Worm (Caenorhabditis elegans): ENCODE results near the gene eef-1B.1.

eef-1B.1 gene

ce11 chrIII:8013582-8013981, 40.4 kb upstream of the eef-1B.1 start:
- TF ChIP-seq ceh-6 (GFP tag; optimal IDR thresholded peaks at IDR 0.05): no peak
- TF ChIP-seq ceh-9 (tag; optimal IDR thresholded peaks at IDR 0.05): no peak
- no peak for TF ChIP-seq ceh-18 (tag; optimal IDR thresholded peaks at IDR 0.05)
- TF ChIP-seq hlh-30 (tag; optimal IDR thresholded peaks at IDR 0.05; ENCODE audit: insufficient read depth): no peak
- no peak for TF ChIP-seq rnt-1 (tag; optimal IDR thresholded peaks at IDR 0.05)
- TF ChIP-seq sox-2 (GFP tag; IDR thresholded peaks at IDR 0.05): no peak
- TF ChIP-seq hlh-8 (tag; optimal IDR thresholded peaks at IDR 0.05): no peak
- no peak for TF ChIP-seq hlh-15 (tag; optimal IDR thresholded peaks at IDR 0.05)
- TF ChIP-seq nfya-1 (tag; optimal IDR thresholded peaks at IDR 0.05): no peak
- no peak for TF ChIP-seq ceh-22 (tag; optimal IDR thresholded peaks at IDR 0.05)
- TF ChIP-seq odd-2 (tag; optimal IDR thresholded peaks at IDR 0.05): no peak
- no peak for TF ChIP-seq hlh-6 (tag; optimal IDR thresholded peaks at IDR 0.05)
- no peak for TF ChIP-seq K02D7.2 (tag; optimal IDR thresholded peaks at IDR 0.05)
- TF ChIP-seq fkh-10 (GFP tag; optimal IDR thresholded peaks at IDR 0.05): no peak
- no peak for TF ChIP-seq unc-3 (GFP tag; conservative IDR thresholded peaks at IDR 0.05)
- TF ChIP-seq unc-3 (tag; optimal IDR thresholded peaks at IDR 0.05): no peak

DNA sequence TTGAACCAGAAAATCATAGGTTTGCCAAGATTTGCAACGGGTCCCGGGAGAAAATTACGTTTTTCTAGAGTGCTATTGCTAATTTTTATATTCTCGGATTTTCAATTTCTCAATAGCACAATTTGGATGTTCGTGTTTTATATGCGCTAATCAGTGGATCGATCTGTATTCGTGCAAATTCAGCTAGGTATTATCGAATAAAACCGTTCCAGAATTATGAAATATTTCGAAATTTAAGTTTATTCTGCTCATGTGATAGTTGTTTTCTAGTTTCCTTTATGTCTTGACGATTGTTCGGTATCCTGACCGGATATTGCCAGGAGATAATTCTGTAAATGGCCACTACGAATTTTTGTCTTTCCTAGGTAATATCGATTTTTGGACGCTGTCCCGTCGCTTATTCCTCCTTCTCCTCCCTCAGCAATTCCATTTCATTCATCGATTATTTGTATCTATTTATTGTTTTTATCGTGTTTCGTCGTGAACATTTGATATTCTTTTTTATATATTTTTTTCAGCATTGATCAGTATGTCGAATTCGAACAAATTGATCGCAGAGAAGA, 37.2 kb upstream of the eef-1B.1 start, which contains the start of gene cit-1.2:
Gene cit-1.2 (plus strand): TSS at position 513 of the 563 bp plus-strand sequence.
- TF ChIP-seq ceh-45 (GFP tag; IDR thresholded peaks at IDR 0.05): no peak
- TF ChIP-seq eyg-1 (tag; optimal IDR thresholded peaks at IDR 0.05): no peak
- peak; percentile 11 for TF ChIP-seq ceh-48 (tag; optimal IDR thresholded peaks at IDR 0.05)
- no peak for TF ChIP-seq dmd-4 (tag; optimal IDR thresholded peaks at IDR 0.05; ENCODE audit: borderline replicate concordance)
- TF ChIP-seq ceh-34 (tag; optimal IDR thresholded peaks at IDR 0.05): no peak
- no peak for TF ChIP-seq pha-2 (tag; optimal IDR thresholded peaks at IDR 0.05)
- no peak for TF ChIP-seq pha-4 (tag; optimal IDR thresholded peaks at IDR 0.05)
- no peak for TF ChIP-seq ceh-6 (GFP tag; optimal IDR thresholded peaks at IDR 0.05)
- no peak for TF ChIP-seq fkh-6 (tag; optimal IDR thresholded peaks at IDR 0.05)

DNA sequence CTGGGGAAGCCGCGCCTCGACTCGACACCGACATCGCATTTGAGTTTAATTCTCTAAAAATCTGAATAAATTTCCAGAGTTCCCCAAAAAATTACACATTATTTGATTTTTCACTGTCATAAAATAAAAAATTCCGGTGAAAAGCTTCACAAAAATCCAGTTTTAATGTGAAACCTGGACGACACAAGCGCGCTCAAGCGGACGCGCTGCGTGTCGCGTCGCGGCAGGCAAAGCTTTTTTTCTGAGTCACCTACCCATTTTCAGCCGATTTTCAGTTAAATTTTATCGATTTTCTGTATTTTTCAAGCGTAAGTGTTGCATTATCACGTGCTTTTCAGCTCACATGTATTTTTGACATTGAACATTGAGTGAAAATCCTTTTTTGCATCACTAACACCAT, 36.6 kb upstream of the eef-1B.1 start, which contains the start of gene cit-1.1:
Gene cit-1.1 (minus strand): TSS at position 53 of the 400 bp plus-strand sequence.
- TF ChIP-seq fkh-6 (tag; optimal IDR thresholded peaks at IDR 0.05) (no peak), ceh-24 (tag; optimal IDR thresholded peaks at IDR 0.05) (no peak), mec-3 (tag; optimal IDR thresholded peaks at IDR 0.05; ENCODE audit: borderline replicate concordance) (no peak), odd-2 (tag; optimal IDR thresholded peaks at IDR 0.05) (no peak), ceh-18 (tag; optimal IDR thresholded peaks at IDR 0.05) (no peak), ceh-31 (tag; optimal IDR thresholded peaks at IDR 0.05) (no peak), hlh-30 (tag; optimal IDR thresholded peaks at IDR 0.05; ENCODE audit: insufficient read depth) (peak; percentile 22)

DNA sequence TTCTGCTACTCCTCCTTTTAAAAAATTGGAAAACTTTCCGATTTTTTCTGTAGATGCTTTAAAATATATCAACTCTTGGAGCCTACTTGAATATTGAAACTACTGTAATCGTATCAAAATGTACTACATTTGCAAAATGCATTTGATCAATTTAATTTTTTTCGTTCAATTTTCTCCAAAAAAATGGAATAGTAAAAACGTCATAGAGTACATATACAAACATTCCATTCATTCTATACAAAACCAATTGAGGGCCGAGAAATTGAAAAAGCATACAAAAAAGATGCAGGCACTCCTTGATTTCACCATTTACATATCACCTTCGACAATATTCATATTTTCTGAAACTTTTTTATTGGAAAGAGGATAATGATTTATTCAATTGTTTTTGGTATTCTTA, 30.9 kb upstream of the eef-1B.1 start, which contains the start of gene C06G4.6:
Gene C06G4.6 (plus strand): TSS at position 301 of the 400 bp plus-strand sequence.
- TF ChIP-seq ceh-14 (tag; optimal IDR thresholded peaks at IDR 0.05): no peak
- TF ChIP-seq ref-2 (tag; optimal IDR thresholded peaks at IDR 0.05): no peak
- TF ChIP-seq C08G9.2 (tag; optimal IDR thresholded peaks at IDR 0.05): no peak
- TF ChIP-seq ceh-48 (tag; optimal IDR thresholded peaks at IDR 0.05): no peak
- no peak for TF ChIP-seq rnt-1 (tag; optimal IDR thresholded peaks at IDR 0.05)
- TF ChIP-seq pqm-1 (tag; optimal IDR thresholded peaks at IDR 0.05): no peak
- no peak for TF ChIP-seq ceh-2 (tag; optimal IDR thresholded peaks at IDR 0.05)
- no peak for TF ChIP-seq dve-1 (tag; optimal IDR thresholded peaks at IDR 0.05)
- TF ChIP-seq unc-42 (tag; optimal IDR thresholded peaks at IDR 0.05): no peak

- TF ChIP-seq gmeb-2 (tag; optimal IDR thresholded peaks at IDR 0.05): no peak
- TF ChIP-seq eyg-1 (tag; optimal IDR thresholded peaks at IDR 0.05): no peak
- TF ChIP-seq ttx-3 (tag; optimal IDR thresholded peaks at IDR 0.05): no peak
- TF ChIP-seq sox-4 (tag; optimal IDR thresholded peaks at IDR 0.05): no peak
- TF ChIP-seq ceh-45 (GFP tag; IDR thresholded peaks at IDR 0.05): no peak
- no peak for TF ChIP-seq tbx-2 (tag; optimal IDR thresholded peaks at IDR 0.05)
- TF ChIP-seq dve-1 (tag; optimal IDR thresholded peaks at IDR 0.05): no peak
- no peak for TF ChIP-seq pqm-1 (tag; optimal IDR thresholded peaks at IDR 0.05)
- no peak for TF ChIP-seq unc-86 (tag; optimal IDR thresholded peaks at IDR 0.05)
Observed at ce11 chrIII:8001557-8001956, 28.4 kb upstream of the eef-1B.1 start.

All from whole organism, late embryonic.